Fruit fly (Drosophila melanogaster): Measurements from ENCODE around the gene CG7208.
A peak's percentile ranks its signal among the peaks of the same experiment; 100 is the strongest.

Gene CG7208

DNA sequence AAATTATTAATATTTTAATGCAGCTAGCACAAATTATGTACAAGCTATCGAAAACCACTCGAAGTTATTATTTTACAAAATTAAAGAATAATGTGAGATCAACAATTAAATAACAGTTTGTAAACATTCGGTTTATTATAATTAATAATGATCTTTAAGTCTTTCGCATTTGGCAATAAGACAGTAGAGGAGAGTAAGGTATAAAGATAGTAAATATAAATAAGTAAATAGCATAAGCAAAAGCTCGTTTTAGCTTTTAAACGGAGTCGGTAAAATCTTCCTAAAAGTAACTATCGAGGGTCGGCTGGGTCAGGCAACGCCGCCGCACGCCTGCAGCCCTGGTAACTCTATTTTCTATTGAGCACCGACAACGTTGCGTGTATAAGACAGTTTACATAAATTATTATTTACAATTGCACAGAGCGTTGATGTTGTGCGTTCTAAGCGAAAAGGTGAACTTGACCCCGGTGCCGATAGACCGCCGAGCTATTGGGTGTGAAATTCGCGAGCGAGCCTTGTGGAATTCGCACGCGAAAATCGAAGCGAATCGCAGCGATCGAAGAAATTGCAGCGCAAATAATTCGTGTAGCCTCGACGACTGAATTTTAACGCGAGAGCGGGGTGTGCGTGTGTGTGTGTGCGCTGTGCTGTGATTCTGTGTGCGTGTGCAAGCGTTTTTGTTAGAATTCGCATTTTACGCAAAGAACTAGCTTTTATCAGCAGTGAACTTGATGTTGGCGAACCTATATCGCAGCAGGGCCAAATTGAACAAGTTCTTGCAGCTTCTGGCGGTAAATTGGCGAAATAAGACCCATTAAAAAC lies 17.9 kb downstream of the CG7208 start, which contains the start of gene wrd:
Gene wrd, plus strand, starts transcription at position 342 of the 822 bp plus-strand sequence.
- TF ChIP-seq CG31627 (GFP tag; optimal IDR thresholded peaks at IDR 0.05) (peak; percentile 37), CG11762 (GFP tag; optimal IDR thresholded peaks at IDR 0.05; ENCODE audit: insufficient read depth) (peak; percentile 15), Eip78C (GFP tag) (peak; percentile 69), acj6 (GFP tag; optimal IDR thresholded peaks at IDR 0.05) (peak; percentile 31), achi (GFP tag; optimal IDR thresholded peaks at IDR 0.05) (peak; percentile 40), CG3919 (GFP tag; optimal IDR thresholded peaks at IDR 0.05) (peak; percentile 16), Hr39 (GFP tag; optimal IDR thresholded peaks at IDR 0.05) (peak; percentile 28), Blimp-1 (GFP tag; optimal IDR thresholded peaks at IDR 0.05) (no peak), Met (GFP tag; optimal IDR thresholded peaks at IDR 0.05) (no peak), eg (GFP tag; IDR thresholded peaks at IDR 0.05) (no peak), OdsH (GFP tag; optimal IDR thresholded peaks at IDR 0.05) (peak; percentile 31), pdm3 (GFP tag; optimal IDR thresholded peaks at IDR 0.05) (no peak), CG10631 (GFP tag; optimal IDR thresholded peaks at IDR 0.05) (peak; percentile 54), cyc (GFP tag; optimal IDR thresholded peaks at IDR 0.05) (peak; percentile 19), CG6163 (GFP tag; IDR thresholded peaks at IDR 0.05) (no peak; the same call in 2 of the 3 replicates), Smox (GFP tag; optimal IDR thresholded peaks at IDR 0.05) (peak; percentile 20), lz (GFP tag; optimal IDR thresholded peaks at IDR 0.05) (peak; percentile 34), ss (GFP tag; optimal IDR thresholded peaks at IDR 0.05) (peak in 1 of 2 experiments; percentile 56), topi (GFP tag; optimal IDR thresholded peaks at IDR 0.05) (peak; percentile 7), CG3032 (tag; optimal IDR thresholded peaks at IDR 0.05) (peak; percentile 42), CG6276 (GFP tag; optimal IDR thresholded peaks at IDR 0.05) (no peak), fkh (GFP tag; optimal IDR thresholded peaks at IDR 0.05) (peak; percentile 71), salr (GFP tag; optimal IDR thresholded peaks at IDR 0.05) (peak in 1 of 2 experiments; percentile 30), Sox15 (GFP tag; optimal IDR thresholded peaks at IDR 0.05) (peak; percentile 36), Sox102F (GFP tag; optimal IDR thresholded peaks at IDR 0.05) (no peak), vri (GFP tag; optimal IDR thresholded peaks at IDR 0.05) (peak; percentile 11), CG32006 (GFP tag; optimal IDR thresholded peaks at IDR 0.05) (peak; percentile 24), svp (GFP tag) (peak; percentile 83), Hr4 (GFP tag; optimal IDR thresholded peaks at IDR 0.05) (peak; percentile 39), CG4318 (GFP tag; optimal IDR thresholded peaks at IDR 0.05) (peak; percentile 17)

DNA sequence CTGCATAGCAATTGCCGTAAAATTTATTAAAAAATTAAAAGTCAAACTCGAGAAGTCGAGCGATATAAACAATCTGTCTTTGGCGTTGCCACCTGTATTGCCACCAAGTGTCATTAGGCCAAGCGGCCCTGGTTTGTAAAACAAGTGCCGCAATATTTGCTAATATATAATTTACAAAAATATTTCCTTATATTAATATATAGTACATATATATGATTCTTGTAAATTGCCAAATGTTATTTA lies 18.4 kb downstream of the CG7208 start, which contains the start of the genes CG7215 and Prx5:
Gene CG7215, minus strand, starts transcription at position 101 of the 243 bp plus-strand sequence.
Gene Prx5, minus strand, starts transcription at position 101 of the 243 bp plus-strand sequence.
- TF ChIP-seq Sox15 (GFP tag; optimal IDR thresholded peaks at IDR 0.05) (no peak), CG3032 (tag; optimal IDR thresholded peaks at IDR 0.05) (no peak), Eip93F (GFP tag; optimal IDR thresholded peaks at IDR 0.05) (no peak), Ets21C (GFP tag; optimal IDR thresholded peaks at IDR 0.05) (no peak), CG3919 (GFP tag; optimal IDR thresholded peaks at IDR 0.05) (no peak), Hr38 (GFP tag; optimal IDR thresholded peaks at IDR 0.05) (no peak)

DNA sequence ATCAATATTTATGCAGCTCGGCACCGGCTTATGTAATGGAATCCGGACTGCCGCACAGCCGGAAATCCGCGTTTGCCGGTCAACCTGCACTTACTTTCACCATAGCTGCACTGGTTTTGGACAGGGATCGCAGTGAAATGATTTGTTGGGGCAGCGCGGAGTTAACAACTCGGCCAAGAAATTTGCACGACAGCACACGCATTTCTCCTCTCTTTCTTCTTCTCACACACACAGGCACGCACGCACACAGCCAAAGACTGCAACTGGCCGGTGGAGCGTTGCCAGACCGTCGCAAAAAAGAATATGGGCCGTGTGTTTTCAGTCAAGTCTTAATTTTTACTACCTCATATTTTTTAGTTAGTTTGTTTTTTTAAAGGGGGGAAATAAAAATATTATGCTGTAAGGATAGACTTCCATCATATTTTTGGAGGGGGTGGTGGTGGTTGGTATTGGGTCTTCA lies 19.2 kb downstream of the CG7208 start:
- TF ChIP-seq cyc (GFP tag; optimal IDR thresholded peaks at IDR 0.05) (peak; percentile 20), CG31627 (GFP tag; optimal IDR thresholded peaks at IDR 0.05) (no peak), pdm3 (GFP tag; optimal IDR thresholded peaks at IDR 0.05) (no peak), dac (GFP tag; optimal IDR thresholded peaks at IDR 0.05) (no peak), fd59A (GFP tag; optimal IDR thresholded peaks at IDR 0.05) (no peak), Hr38 (GFP tag; optimal IDR thresholded peaks at IDR 0.05) (no peak), eg (GFP tag; IDR thresholded peaks at IDR 0.05) (no peak), CG3919 (GFP tag; optimal IDR thresholded peaks at IDR 0.05) (peak; percentile 23), Gug (GFP tag; IDR thresholded peaks at IDR 0.05) (no peak), Met (GFP tag; optimal IDR thresholded peaks at IDR 0.05) (no peak), Blimp-1 (GFP tag; optimal IDR thresholded peaks at IDR 0.05) (no peak), CG11762 (GFP tag; optimal IDR thresholded peaks at IDR 0.05; ENCODE audit: insufficient read depth) (no peak), topi (GFP tag; optimal IDR thresholded peaks at IDR 0.05) (no peak), fkh (GFP tag; optimal IDR thresholded peaks at IDR 0.05) (no peak), Sox102F (GFP tag; optimal IDR thresholded peaks at IDR 0.05) (no peak), CG9139 (GFP tag; optimal IDR thresholded peaks at IDR 0.05) (no peak), achi (GFP tag; optimal IDR thresholded peaks at IDR 0.05) (no peak), salr (GFP tag; optimal IDR thresholded peaks at IDR 0.05) (no peak), CG6854 (GFP tag; optimal IDR thresholded peaks at IDR 0.05) (peak; percentile 15), Eip93F (GFP tag; optimal IDR thresholded peaks at IDR 0.05) (no peak), esn (GFP tag; optimal IDR thresholded peaks at IDR 0.05) (no peak), spab (GFP tag; optimal IDR thresholded peaks at IDR 0.05) (no peak), Lpt (GFP tag; optimal IDR thresholded peaks at IDR 0.05) (no peak), CG10669 (GFP tag; optimal IDR thresholded peaks at IDR 0.05) (no peak), Ets21C (GFP tag; optimal IDR thresholded peaks at IDR 0.05) (no peak), lz (GFP tag; optimal IDR thresholded peaks at IDR 0.05) (peak; percentile 8), CG16779 (tag; optimal IDR thresholded peaks at IDR 0.05) (no peak), CG15336 (GFP tag; IDR thresholded peaks at IDR 0.05) (no peak)
